Worm (Caenorhabditis elegans) whole organism, L4 larva: ENCODE data around the gene F53H2.1.

Experiments
- ceh-82 ChIP-seq: sonication (generic microtip); optimal IDR thresholded peaks from 2 replicates; lab custom pipeline; 2017; ENCODE audit warnings: missing biosample characterization, missing genetic modification characterization
- lin-13 ChIP-seq: fragments of 150-350 bp; optimal IDR thresholded peaks from 2 replicates; lab custom pipeline; 2014; ENCODE audit warnings: missing biosample characterization, missing genetic modification reagents, missing genetic modification characterization
- madf-5 ChIP-seq, 2 experiments: fragments of 200-800 bp; sonication (Bioruptor generic); IDR thresholded peaks; 2 replicates each; pipeline ENCODE4 v1.3.6; 2022; ENCODE audit warnings: missing compliant biosample characterization in 2 of 2, missing genetic modification characterization in 2 of 2
- nhr-237 ChIP-seq: sonication (generic microtip); optimal IDR thresholded peaks from 2 replicates; lab custom pipeline; 2017; ENCODE audit warnings: missing biosample characterization, missing genetic modification characterization
- nhr-48 ChIP-seq: sonication (generic microtip); optimal IDR thresholded peaks from 2 replicates; lab custom pipeline; 2016; ENCODE audit warnings: mild to moderate bottlenecking, missing genetic modification characterization, missing compliant biosample characterization
- pha-4 ChIP-seq, 2 experiments: fragments of 150-350 bp in 1 of 2; fragments of 200-800 bp in 1 of 2; sonication (Bioruptor generic) in 1 of 2; IDR thresholded peaks in 1 of 2; optimal IDR thresholded peaks in 1 of 2; 2 replicates each; pipeline versions ENCODE4 v1.3.6 to Lab custom; 2014 to 2022; ENCODE audit warnings: missing genetic modification characterization in 2 of 2, missing genetic modification reagents in 2 of 2, missing biosample characterization in 1 of 2, missing compliant biosample characterization in 1 of 2
- unc-130 ChIP-seq: sonication (generic microtip); optimal IDR thresholded peaks from 2 replicates; lab custom pipeline; 2016; ENCODE audit warnings: missing genetic modification reagents, missing genetic modification characterization, missing compliant biosample characterization
- unc-39 ChIP-seq: sonication (generic microtip); optimal IDR thresholded peaks from 2 replicates; lab custom pipeline; 2017; ENCODE audit warnings: missing biosample characterization, missing genetic modification characterization
- zag-1 ChIP-seq: fragments of 150-350 bp; optimal IDR thresholded peaks from 2 replicates; lab custom pipeline; 2014; ENCODE audit warnings: missing biosample characterization, missing genetic modification characterization

ce11 chrV:20410285-20410684 lies 22.8 kb downstream of the F53H2.1 start:
- TF ChIP-seq lin-13: no peak
- no peak for TF ChIP-seq unc-130 (GFP tag; lab: Kevin White, UChicago)
- TF ChIP-seq pha-4 (GFP tag; IDR thresholded peaks at IDR 0.05; lab: Robert Waterston, UW): no peak
- no peak for TF ChIP-seq pha-4 (tag; optimal IDR thresholded peaks at IDR 0.05; lab: Kevin White, UChicago)
- no peak for TF ChIP-seq ceh-82
- no peak for TF ChIP-seq nhr-237
- TF ChIP-seq madf-5 (GFP tag; IDR thresholded peaks at IDR 0.05; lab: Robert Waterston, UW): no peak
- no peak for TF ChIP-seq zag-1 (tag; lab: Kevin White, UChicago)
- TF ChIP-seq nhr-48: no peak
- TF ChIP-seq unc-39 (tag; lab: Kevin White, UChicago): no peak
